Worm (Caenorhabditis elegans): ENCODE measurements around the gene F53C11.9.

DNA sequence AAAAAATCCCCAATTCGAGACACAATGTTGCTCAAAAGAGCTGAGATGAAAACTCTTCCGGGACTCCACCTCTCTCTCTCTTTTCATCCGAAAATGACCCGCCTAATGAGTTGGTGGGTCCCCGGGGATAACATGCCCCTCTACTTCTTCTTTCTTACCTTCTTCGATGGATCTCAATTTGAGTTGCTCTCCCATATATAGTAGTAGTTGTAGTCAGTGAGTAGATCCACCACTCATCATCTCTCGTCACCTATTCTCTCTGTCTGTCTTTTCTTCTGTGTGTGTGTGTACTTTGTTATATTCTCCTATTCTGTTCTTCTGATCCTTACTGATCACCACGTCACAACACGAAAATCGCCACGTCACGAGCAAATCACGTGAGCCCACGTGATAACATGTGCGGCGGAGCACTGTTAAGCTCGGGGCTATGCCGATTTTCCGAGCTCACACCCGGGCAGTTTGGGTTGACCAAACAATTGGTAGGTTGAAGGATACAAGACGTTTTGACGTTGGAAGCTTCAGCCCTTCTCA lies 18.5 kb downstream of the F53C11.9 start, which contains the start of gene twk-32:
- TF ChIP-seq T22C8.4 (GFP tag; IDR thresholded peaks at IDR 0.05), result no peak
- no peak for TF ChIP-seq klf-2 (GFP tag; conservative IDR thresholded peaks at IDR 0.05)
- no peak for TF ChIP-seq cog-1 (tag; optimal IDR thresholded peaks at IDR 0.05)

Data from whole organism, midembryonic.